Worm (Caenorhabditis elegans): Measurements from ENCODE around the gene M199.134.

ce11 chrIV:15108475-15108874 lies 4.5 kb downstream of the M199.134 start, which contains the start of gene M199.2:
- no peak for TF ChIP-seq mep-1 (tag; optimal IDR thresholded peaks at IDR 0.05)
- TF ChIP-seq ztf-11 (tag; optimal IDR thresholded peaks at IDR 0.05) = no peak

Measured in whole organism, mixed stage, embryonic.